Fruit fly (Drosophila melanogaster) whole organism, prepupa: ENCODE measurements around the gene a10.

Experiments used
- Blimp-1 ChIP-seq: fragments of 200-800 bp; sonication (Bioruptor generic); optimal IDR thresholded peaks from 3 replicates; lab custom pipeline; 2017; ENCODE audit warnings: missing biosample characterization, missing genetic modification characterization, mild to moderate bottlenecking, moderate library complexity, missing genetic modification reagents
- CG10631 ChIP-seq: fragments of 200-800 bp; sonication (Bioruptor generic); optimal IDR thresholded peaks from 2 replicates; lab custom pipeline; 2016; ENCODE audit warnings: missing biosample characterization, missing genetic modification characterization
- CG10669 ChIP-seq: fragments of 200-800 bp; sonication (Bioruptor generic); optimal IDR thresholded peaks from 3 replicates; lab custom pipeline; 2018; ENCODE audit warnings: missing biosample characterization, mild to moderate bottlenecking, missing genetic modification characterization, moderate library complexity
- CG16779 ChIP-seq: fragments of 200-800 bp; sonication (Bioruptor generic); optimal IDR thresholded peaks from 3 replicates; lab custom pipeline; 2017; ENCODE audit warnings: missing biosample characterization, mild to moderate bottlenecking, missing genetic modification characterization
- CG4318 ChIP-seq: fragments of 200-800 bp; sonication (Bioruptor generic); optimal IDR thresholded peaks from 3 replicates; lab custom pipeline; 2017; ENCODE audit warnings: missing biosample characterization, mild to moderate bottlenecking, missing genetic modification characterization
- CG6163 ChIP-seq: fragments of 200-800 bp; sonication (Bioruptor generic); IDR thresholded peaks from 3 replicates; pipeline ENCODE4 v1.3.6; 2022; ENCODE audit warnings: missing biosample characterization, missing genetic modification characterization
- CG6276 ChIP-seq: fragments of 200-800 bp; sonication (Bioruptor generic); optimal IDR thresholded peaks from 2 replicates; lab custom pipeline; 2017; ENCODE audit warnings: missing biosample characterization, mild to moderate bottlenecking, missing genetic modification characterization
- CG6808 ChIP-seq: fragments of 200-800 bp; sonication (Bioruptor generic); optimal IDR thresholded peaks from 3 replicates; lab custom pipeline; 2017; ENCODE audit warnings: missing biosample characterization, missing genetic modification characterization, mild to moderate bottlenecking, moderate library complexity, missing genetic modification reagents
- CG8632 ChIP-seq: fragments of 200-800 bp; sonication (Bioruptor generic); optimal IDR thresholded peaks from 3 replicates; lab custom pipeline; 2016; ENCODE audit warnings: missing biosample characterization, missing genetic modification characterization
- CG9139 ChIP-seq: fragments of 200-800 bp; sonication (Bioruptor generic); optimal IDR thresholded peaks from 3 replicates; lab custom pipeline; 2017; ENCODE audit warnings: missing biosample characterization, mild to moderate bottlenecking, missing genetic modification characterization
- Eip78C ChIP-seq: fragments of 200-800 bp; sonication (Bioruptor generic); peaks from one replicate; lab custom pipeline; 2016; ENCODE audit warnings: missing biosample characterization, missing genetic modification characterization
- Ets21C ChIP-seq: fragments of 200-800 bp; sonication (Bioruptor generic); optimal IDR thresholded peaks from 3 replicates; lab custom pipeline; 2016; ENCODE audit warnings: missing biosample characterization, missing genetic modification characterization
- Ets96B ChIP-seq: fragments of 200-800 bp; optimal IDR thresholded peaks from 2 replicates; lab custom pipeline; 2019; ENCODE audit warnings: missing biosample characterization, mild to moderate bottlenecking, missing genetic modification characterization, moderate library complexity
- Gug ChIP-seq: fragments of 200-800 bp; sonication (Bioruptor generic); IDR thresholded peaks from 2 replicates; pipeline ENCODE4 v1.3.6; 2022; ENCODE audit warnings: missing biosample characterization, missing genetic modification characterization
- Hr39 ChIP-seq: fragments of 200-800 bp; sonication (Bioruptor generic); optimal IDR thresholded peaks from 2 replicates; lab custom pipeline; 2016; ENCODE audit warnings: missing biosample characterization, missing genetic modification characterization
- Hr4 ChIP-seq: fragments of 200-800 bp; sonication (Bioruptor generic); optimal IDR thresholded peaks from 3 replicates; lab custom pipeline; 2016; ENCODE audit warnings: missing biosample characterization, missing genetic modification characterization
- Met ChIP-seq: fragments of 200-800 bp; sonication (Bioruptor generic); optimal IDR thresholded peaks from 3 replicates; lab custom pipeline; 2016; ENCODE audit warnings: missing biosample characterization, missing genetic modification characterization
- Sox102F ChIP-seq: fragments of 200-800 bp; sonication (Bioruptor generic); optimal IDR thresholded peaks from 2 replicates; lab custom pipeline; 2016; ENCODE audit warnings: missing biosample characterization, mild to moderate bottlenecking, missing genetic modification characterization
- Sox14 ChIP-seq: fragments of 200-800 bp; sonication (Bioruptor generic); optimal IDR thresholded peaks from 3 replicates; lab custom pipeline; 2016; ENCODE audit warnings: missing biosample characterization, missing genetic modification characterization
- achi ChIP-seq: fragments of 200-800 bp; sonication (Bioruptor generic); optimal IDR thresholded peaks from 3 replicates; lab custom pipeline; 2016; ENCODE audit warnings: missing biosample characterization, missing genetic modification characterization
- acj6 ChIP-seq: fragments of 200-800 bp; sonication (Bioruptor generic); optimal IDR thresholded peaks from 3 replicates; lab custom pipeline; 2016; ENCODE audit warnings: missing biosample characterization, missing genetic modification characterization
- cyc ChIP-seq: fragments of 200-800 bp; sonication (Bioruptor generic); optimal IDR thresholded peaks from 3 replicates; lab custom pipeline; 2016; ENCODE audit warnings: missing biosample characterization, missing genetic modification characterization
- dac ChIP-seq: fragments of 200-800 bp; sonication (Bioruptor generic); optimal IDR thresholded peaks from 2 replicates; lab custom pipeline; 2017; ENCODE audit warnings: missing biosample characterization, mild to moderate bottlenecking, missing genetic modification characterization
- dsx ChIP-seq: fragments of 200-800 bp; optimal IDR thresholded peaks from 3 replicates; lab custom pipeline; 2019; ENCODE audit warnings: missing biosample characterization, mild to moderate bottlenecking, missing genetic modification characterization, moderate library complexity; ENCODE audit not compliant: poor library complexity, severe bottlenecking
- eg ChIP-seq: fragments of 200-800 bp; sonication (Bioruptor generic); IDR thresholded peaks from 3 replicates; pipeline ENCODE4 v1.3.6; 2022; ENCODE audit warnings: missing biosample characterization, missing genetic modification characterization
- esn ChIP-seq: fragments of 200-800 bp; sonication (Bioruptor generic); optimal IDR thresholded peaks from 2 replicates; lab custom pipeline; 2016; ENCODE audit warnings: missing biosample characterization, mild to moderate bottlenecking, missing genetic modification characterization, moderate library complexity
- lz ChIP-seq: fragments of 200-800 bp; sonication (Bioruptor generic); optimal IDR thresholded peaks from 3 replicates; lab custom pipeline; 2016; ENCODE audit warnings: missing biosample characterization, missing genetic modification characterization
- net ChIP-seq: fragments of 200-800 bp; sonication (Bioruptor generic); optimal IDR thresholded peaks from 3 replicates; lab custom pipeline; 2016; ENCODE audit warnings: missing biosample characterization, missing genetic modification characterization
- pdm3 ChIP-seq: fragments of 200-800 bp; sonication (Bioruptor generic); optimal IDR thresholded peaks from 3 replicates; lab custom pipeline; 2016; ENCODE audit warnings: missing biosample characterization, missing genetic modification characterization
- spab ChIP-seq: fragments of 200-800 bp; sonication (Bioruptor generic); optimal IDR thresholded peaks from 2 replicates; lab custom pipeline; 2017; ENCODE audit warnings: missing biosample characterization, mild to moderate bottlenecking, missing genetic modification characterization, missing genetic modification reagents
- ss ChIP-seq, 2 experiments: fragments of 200-800 bp; sonication (Bioruptor generic); optimal IDR thresholded peaks; 2 replicates in 1 of 2; 3 replicates in 1 of 2; lab custom pipeline; 2017 to 2018; ENCODE audit warnings: mild to moderate bottlenecking in 2 of 2, missing biosample characterization in 2 of 2, missing genetic modification characterization in 2 of 2, moderate library complexity in 1 of 2
- topi ChIP-seq: fragments of 200-800 bp; sonication (Bioruptor generic); optimal IDR thresholded peaks from 3 replicates; lab custom pipeline; 2016; ENCODE audit warnings: missing biosample characterization, missing genetic modification characterization
- vri ChIP-seq: fragments of 200-800 bp; sonication (Bioruptor generic); optimal IDR thresholded peaks from 3 replicates; lab custom pipeline; 2016; ENCODE audit warnings: missing biosample characterization, mild to moderate bottlenecking, missing genetic modification characterization

a10 gene

DNA sequence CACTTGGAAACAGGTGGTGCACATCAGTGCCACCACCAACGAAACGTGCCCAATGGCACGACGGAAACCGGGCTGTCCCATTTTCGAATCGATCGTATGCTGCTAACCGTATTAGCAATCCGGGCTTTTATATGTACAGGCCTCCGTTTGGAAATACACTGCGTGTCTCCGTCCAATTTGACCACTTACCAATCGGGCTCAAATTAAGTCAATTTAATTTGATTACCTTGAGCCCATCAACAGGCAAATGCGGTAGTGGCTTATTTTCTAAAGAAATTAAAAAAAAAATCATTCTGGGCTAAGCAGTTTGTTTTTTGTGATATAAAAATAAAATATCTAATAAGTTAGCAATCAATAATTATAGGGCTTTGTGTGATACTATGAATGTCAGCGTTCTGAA, at the start of gene a10:
Gene a10, minus strand, starts transcription at position 101 of the 400 bp plus-strand sequence.
- TF ChIP-seq eg (GFP tag; lab: Robert Waterston, UW) (no peak), Sox14 (GFP tag; lab: Kevin White, UChicago) (no peak), Hr4 (GFP tag; lab: Kevin White, UChicago) (no peak), dsx (GFP tag; lab: Kevin White, UChicago) (no peak), Gug (no peak), net (GFP tag; lab: Kevin White, UChicago) (no peak)

DNA sequence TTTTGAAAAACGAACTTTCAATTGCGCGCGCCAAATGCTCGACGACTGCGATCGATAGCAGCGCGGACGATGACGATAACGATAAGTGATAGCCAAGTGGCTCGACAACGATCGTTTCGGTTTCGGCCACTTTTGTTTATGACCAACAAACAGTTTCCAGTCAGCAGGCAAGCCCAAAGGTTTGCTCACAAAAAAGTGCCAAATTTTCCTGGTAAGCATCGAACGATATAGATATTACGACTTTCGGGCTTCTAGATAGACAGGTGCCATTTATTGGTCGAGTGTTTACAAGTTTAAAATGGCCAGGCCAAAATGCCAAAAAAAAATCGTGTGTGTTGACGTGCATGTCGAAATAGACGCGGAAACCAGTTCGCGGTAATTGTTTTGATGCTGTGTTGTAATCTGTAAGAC, 31.9 kb upstream of the a10 start, which contains the start of gene CG7724:
Gene CG7724, plus strand, starts transcription at position 147 of the 411 bp plus-strand sequence.
- TF ChIP-seq Eip78C (GFP tag; lab: Kevin White, UChicago) (peak; percentile 70), dsx (GFP tag; lab: Kevin White, UChicago) (peak; percentile 19), pdm3 (GFP tag; lab: Kevin White, UChicago) (no peak), vri (peak; percentile 26), ss (GFP tag; optimal IDR thresholded peaks at IDR 0.05; lab: Kevin White, UChicago) (peak in 1 of 2 experiments; percentile 3), esn (GFP tag; lab: Kevin White, UChicago) (no peak)

DNA sequence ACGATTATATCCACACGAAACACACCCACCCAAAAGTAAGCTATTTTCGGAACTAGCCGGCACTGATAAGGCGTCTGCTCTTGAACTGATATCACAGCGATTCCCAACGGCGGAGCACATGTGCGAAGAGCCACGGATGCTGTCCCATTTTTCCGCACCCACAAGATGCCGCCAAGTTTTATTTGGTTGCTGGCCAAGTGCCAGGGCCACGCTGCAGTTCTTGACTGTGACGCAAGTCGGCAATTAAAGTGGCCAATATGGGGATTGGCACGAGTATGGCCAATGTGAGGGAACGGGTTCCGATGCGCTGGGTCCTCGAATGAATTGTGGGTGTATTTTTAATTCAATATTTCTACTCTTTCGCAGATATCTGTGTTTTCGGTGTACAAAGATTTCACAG, 30.4 kb upstream of the a10 start:
- no peak for TF ChIP-seq CG6163
- no peak for TF ChIP-seq Ets21C
- TF ChIP-seq vri, result no peak
- peak; percentile 33 for TF ChIP-seq Eip78C (GFP tag; lab: Kevin White, UChicago)
- TF ChIP-seq CG4318 (GFP tag; lab: Kevin White, UChicago), result no peak
- TF ChIP-seq Blimp-1, result no peak
- no peak for TF ChIP-seq dsx (GFP tag; lab: Kevin White, UChicago)

DNA sequence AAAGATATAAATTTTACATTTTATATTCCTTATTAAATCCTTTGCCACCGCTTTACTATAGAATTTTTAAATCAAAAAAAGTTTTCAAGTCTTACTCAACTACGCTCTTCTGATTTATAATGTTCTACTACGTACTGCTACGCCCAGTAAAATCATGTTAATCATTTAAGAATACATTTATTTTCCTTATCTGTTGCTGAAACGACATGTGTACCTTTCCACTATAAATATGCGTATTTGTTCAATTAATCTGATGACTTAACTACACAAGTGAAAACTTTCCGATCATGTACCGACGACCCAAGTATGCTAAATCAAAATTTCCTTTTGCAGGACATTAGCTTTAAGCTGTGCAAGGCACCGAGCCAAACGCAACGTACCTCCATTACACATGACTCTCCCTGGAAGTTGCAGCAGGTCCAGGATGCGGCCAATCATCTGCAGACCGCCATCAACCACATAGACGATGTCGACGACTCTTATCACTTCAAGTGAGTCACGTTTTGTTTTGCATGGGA, 28.9 kb upstream of the a10 start:
- no peak for TF ChIP-seq dac (GFP tag; lab: Kevin White, UChicago)
- peak; percentile 27 for TF ChIP-seq CG9139 (GFP tag; lab: Kevin White, UChicago)
- TF ChIP-seq CG6808, result peak; percentile 5
- peak; percentile 38 for TF ChIP-seq CG10669 (GFP tag; lab: Kevin White, UChicago)
- peak; percentile 17 for TF ChIP-seq spab (GFP tag; lab: Kevin White, UChicago)
- no peak for TF ChIP-seq achi
- TF ChIP-seq Eip78C (GFP tag; lab: Kevin White, UChicago), result peak; percentile 69
- peak in 1 of 2 experiments; percentile 45 for TF ChIP-seq ss (GFP tag; optimal IDR thresholded peaks at IDR 0.05; lab: Kevin White, UChicago)
- peak; percentile 5 for TF ChIP-seq CG8632 (GFP tag; lab: Kevin White, UChicago)

DNA sequence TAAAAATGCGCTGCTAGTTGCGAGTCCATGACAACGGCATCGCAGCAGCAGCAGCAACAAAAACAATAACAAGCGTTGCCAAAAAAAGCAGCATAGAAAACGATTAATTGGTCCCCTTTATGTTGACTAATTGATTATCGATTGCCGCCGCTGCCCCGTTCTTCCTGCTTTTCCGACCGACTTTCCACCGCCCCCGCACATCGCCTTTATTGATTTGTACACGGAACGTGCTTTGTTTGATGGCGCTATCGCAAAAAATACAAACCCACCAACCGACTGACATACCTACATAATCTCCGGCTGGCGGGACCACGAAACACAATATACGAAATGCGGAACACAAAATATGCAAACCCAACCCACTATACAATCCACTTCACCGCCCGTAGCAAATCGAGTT, 27.9 kb upstream of the a10 start:
- TF ChIP-seq CG16779 (tag; lab: Kevin White, UChicago) (no peak), CG6276 (GFP tag; lab: Kevin White, UChicago) (no peak), CG9139 (GFP tag; lab: Kevin White, UChicago) (no peak), Ets96B (tag; lab: Kevin White, UChicago) (no peak), CG4318 (GFP tag; lab: Kevin White, UChicago) (no peak), dsx (GFP tag; lab: Kevin White, UChicago) (no peak), Sox14 (GFP tag; lab: Kevin White, UChicago) (no peak), Met (no peak), lz (GFP tag; lab: Kevin White, UChicago) (no peak), cyc (GFP tag; lab: Kevin White, UChicago) (no peak), eg (GFP tag; lab: Robert Waterston, UW) (no peak), Eip78C (GFP tag; lab: Kevin White, UChicago) (no peak), acj6 (no peak), CG10631 (no peak), Hr39 (GFP tag; lab: Kevin White, UChicago) (no peak), Ets21C (no peak), topi (GFP tag; lab: Kevin White, UChicago) (no peak), Sox102F (GFP tag; lab: Kevin White, UChicago) (no peak), net (GFP tag; lab: Kevin White, UChicago) (no peak)
